Worm (Caenorhabditis elegans) whole organism, L4 larva: Measurements from ENCODE around the gene F40E10.5.

Experiments used
- ama-1 ChIP-seq: fragments of 150-350 bp; optimal IDR thresholded peaks from 2 replicates; lab custom pipeline; 2014; ENCODE audit warnings: inconsistent platforms, mixed read lengths
- lsy-2 ChIP-seq, 2 experiments: fragments of 150-350 bp in 1 of 2; sonication (generic microtip) in 1 of 2; optimal IDR thresholded peaks; 2 replicates each; lab custom pipeline; 2014 to 2017; ENCODE audit warnings: missing biosample characterization in 2 of 2, missing genetic modification characterization in 2 of 2
- mdl-1 ChIP-seq, 2 experiments: fragments of 150-350 bp in 1 of 2; sonication (generic microtip) in 1 of 2; optimal IDR thresholded peaks; 2 replicates each; lab custom pipeline; 2014 to 2017; ENCODE audit warnings: missing biosample characterization in 2 of 2, missing genetic modification characterization in 2 of 2
- nhr-76 ChIP-seq: fragments of 150-350 bp; optimal IDR thresholded peaks from 2 replicates; lab custom pipeline; 2014; ENCODE audit warnings: missing biosample characterization, missing genetic modification characterization
- zag-1 ChIP-seq: fragments of 150-350 bp; optimal IDR thresholded peaks from 2 replicates; lab custom pipeline; 2014; ENCODE audit warnings: missing biosample characterization, missing genetic modification characterization

- no peak for TF ChIP-seq zag-1 (tag; lab: Kevin White, UChicago)
- no peak for TF ChIP-seq ama-1 (lab: Kevin White, UChicago)
- no peak for TF ChIP-seq mdl-1 (tag; optimal IDR thresholded peaks at IDR 0.05; lab: Kevin White, UChicago)
- TF ChIP-seq nhr-76 (tag; lab: Kevin White, UChicago): no peak
- TF ChIP-seq lsy-2 (tag; optimal IDR thresholded peaks at IDR 0.05; lab: Kevin White, UChicago): no peak
These were observed 3.3 kb downstream of the F40E10.5 start for ce11 chrX:14704933-14705332.
